Fruit fly (Drosophila melanogaster) whole organism, embryonic: Measurements from ENCODE around the gene CG32719.

Source experiments
- CG14667 ChIP-seq: fragments of 200-800 bp; sonication (Bioruptor generic); IDR thresholded peaks from 2 replicates; pipeline ENCODE4 v1.3.6; 2022; ENCODE audit warnings: missing biosample characterization, missing genetic modification characterization
- CG31365 ChIP-seq: fragments of 200-800 bp; sonication (Bioruptor generic); optimal IDR thresholded peaks from 2 replicates; lab custom pipeline; 2018; ENCODE audit warnings: missing biosample characterization, mild to moderate bottlenecking, missing genetic modification characterization
- CG7839 ChIP-seq: fragments of 200-800 bp; sonication (Bioruptor generic); optimal IDR thresholded peaks from 3 replicates; lab custom pipeline; 2018; ENCODE audit warnings: missing biosample characterization, mild to moderate bottlenecking, missing genetic modification characterization, moderate library complexity
- Dip2 ChIP-seq: fragments of 200-800 bp; sonication (Bioruptor generic); IDR thresholded peaks from 2 replicates; pipeline ENCODE4 v1.3.6; 2022; ENCODE audit warnings: missing biosample characterization, missing genetic modification characterization
- emc ChIP-seq: fragments of 200-800 bp; sonication (Bioruptor generic); optimal IDR thresholded peaks from 2 replicates; lab custom pipeline; 2016; ENCODE audit warnings: missing biosample characterization, missing genetic modification characterization
- h ChIP-seq: fragments of >200 bp; optimal IDR thresholded peaks from 2 replicates; lab custom pipeline; 2017
- psq ChIP-seq: fragments of 200-800 bp; sonication (Bioruptor generic); optimal IDR thresholded peaks from 2 replicates; lab custom pipeline; 2017; ENCODE audit warnings: missing biosample characterization, missing genetic modification characterization

DNA sequence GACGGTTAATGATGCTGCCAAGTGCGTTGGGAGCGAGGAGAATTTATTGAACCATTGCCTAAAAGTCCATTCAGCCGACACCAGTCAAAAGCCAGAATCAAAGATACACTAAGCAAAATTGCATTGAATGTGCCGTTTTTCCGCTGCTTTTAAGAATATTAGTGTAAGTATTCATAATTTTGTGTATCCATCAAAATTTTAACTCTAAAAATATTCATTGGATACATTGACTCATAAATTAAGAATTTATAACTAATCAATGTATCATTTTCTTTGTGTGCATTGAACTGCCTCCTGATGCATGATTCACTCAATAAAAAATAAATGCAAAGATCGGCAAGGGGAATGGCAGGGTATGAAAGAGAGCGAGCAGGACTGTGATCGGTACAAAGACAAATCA is 10.9 kb upstream of the CG32719 start:
- TF ChIP-seq emc (GFP tag; lab: Kevin White, UChicago) (no peak), CG31365 (tag; lab: Kevin White, UChicago) (no peak), CG14667 (no peak), CG7839 (tag; lab: Kevin White, UChicago) (no peak), h (lab: Kevin White, UChicago) (no peak), Dip2 (no peak), psq (GFP tag; lab: Kevin White, UChicago) (no peak)
